Fruit fly (Drosophila melanogaster) whole organism, embryonic: Measurements from ENCODE around the gene lectin-33A.

ENCODE experiments used
- Bgb ChIP-seq: fragments of 200-800 bp; sonication (Bioruptor generic); IDR thresholded peaks from 2 replicates; pipeline ENCODE4 v1.3.6; 2022; ENCODE audit warnings: missing biosample characterization, missing genetic modification characterization; ENCODE audit not compliant: partially characterized antibody
- Bteb2 ChIP-seq: fragments of 200-800 bp; sonication (Bioruptor generic); optimal IDR thresholded peaks from 2 replicates; lab custom pipeline; 2016; ENCODE audit warnings: missing biosample characterization, missing genetic modification characterization
- CG10366 ChIP-seq: fragments of 200-800 bp; sonication (Bioruptor generic); IDR thresholded peaks from 2 replicates; pipeline ENCODE4 v1.3.6; 2022; ENCODE audit warnings: missing biosample characterization, missing genetic modification characterization
- CG13424 ChIP-seq: fragments of 200-800 bp; sonication (Bioruptor generic); optimal IDR thresholded peaks from 2 replicates; lab custom pipeline; 2019; ENCODE audit warnings: missing biosample characterization, mild to moderate bottlenecking, missing genetic modification characterization, moderate library complexity
- CG14667 ChIP-seq: fragments of 200-800 bp; sonication (Bioruptor generic); IDR thresholded peaks from 2 replicates; pipeline ENCODE4 v1.3.6; 2022; ENCODE audit warnings: missing biosample characterization, missing genetic modification characterization
- CG1602 ChIP-seq: fragments of 200-800 bp; sonication (Bioruptor generic); optimal IDR thresholded peaks from 3 replicates; lab custom pipeline; 2016; ENCODE audit warnings: missing biosample characterization, missing genetic modification characterization
- CG16779 ChIP-seq: fragments of 200-800 bp; sonication (Bioruptor generic); IDR thresholded peaks from 2 replicates; pipeline ENCODE4 v1.3.6; 2022; ENCODE audit warnings: missing biosample characterization, missing genetic modification characterization
- CG17186 ChIP-seq: fragments of 200-800 bp; sonication (Bioruptor generic); optimal IDR thresholded peaks from 3 replicates; lab custom pipeline; 2017; ENCODE audit warnings: missing biosample characterization, missing genetic modification reagents, missing genetic modification characterization
- CG2129 ChIP-seq: fragments of 200-800 bp; sonication (Bioruptor generic); IDR thresholded peaks from 2 replicates; pipeline ENCODE4 v1.3.6; 2022; ENCODE audit warnings: missing biosample characterization, missing genetic modification characterization; ENCODE audit not compliant: partially characterized antibody
- CG31441 ChIP-seq: fragments of 200-800 bp; sonication (Bioruptor generic); IDR thresholded peaks from 2 replicates; pipeline ENCODE4 v1.3.6; 2022; ENCODE audit warnings: missing biosample characterization, missing genetic modification characterization
- CG33213 ChIP-seq: fragments of 200-800 bp; sonication (Bioruptor generic); optimal IDR thresholded peaks from 3 replicates; lab custom pipeline; 2016; ENCODE audit warnings: missing biosample characterization, missing genetic modification characterization
- CG4328 ChIP-seq: fragments of 200-800 bp; sonication (Bioruptor generic); optimal IDR thresholded peaks from 3 replicates; lab custom pipeline; 2017; ENCODE audit warnings: missing biosample characterization, missing genetic modification reagents, missing genetic modification characterization
- CG6791 ChIP-seq: fragments of 200-800 bp; sonication (Bioruptor generic); IDR thresholded peaks from 3 replicates; pipeline ENCODE4 v1.3.6; 2022; ENCODE audit warnings: missing biosample characterization, missing genetic modification characterization; ENCODE audit not compliant: partially characterized antibody
- CG8924 ChIP-seq: fragments of 200-800 bp; optimal IDR thresholded peaks from 3 replicates; lab custom pipeline; 2019; ENCODE audit warnings: missing biosample characterization, mild to moderate bottlenecking, missing genetic modification characterization, moderate library complexity
- CG9437 ChIP-seq: fragments of 200-800 bp; sonication (Bioruptor generic); optimal IDR thresholded peaks from 2 replicates; lab custom pipeline; 2018; ENCODE audit warnings: missing biosample characterization, mild to moderate bottlenecking, missing genetic modification characterization
- CG9609 ChIP-seq: fragments of 200-800 bp; sonication (Bioruptor generic); optimal IDR thresholded peaks from 3 replicates; lab custom pipeline; 2016; ENCODE audit warnings: missing biosample characterization, missing genetic modification characterization
- CG9876 ChIP-seq: fragments of 200-800 bp; sonication (Bioruptor generic); optimal IDR thresholded peaks from 2 replicates; lab custom pipeline; 2016; ENCODE audit warnings: missing biosample characterization, missing genetic modification characterization
- CHES-1-like ChIP-seq: fragments of 200-800 bp; sonication (Bioruptor generic); optimal IDR thresholded peaks from 2 replicates; lab custom pipeline; 2016; ENCODE audit warnings: missing biosample characterization, missing genetic modification characterization
- D19A ChIP-seq: fragments of 200-800 bp; optimal IDR thresholded peaks from 3 replicates; lab custom pipeline; 2019; ENCODE audit warnings: missing biosample characterization, mild to moderate bottlenecking, missing genetic modification characterization, moderate library complexity
- Dip3 ChIP-seq: fragments of 200-800 bp; sonication (Bioruptor generic); optimal IDR thresholded peaks from 3 replicates; lab custom pipeline; 2016; ENCODE audit warnings: missing biosample characterization, missing genetic modification characterization
- Dp ChIP-seq: fragments of 200-800 bp; sonication (Bioruptor generic); optimal IDR thresholded peaks from 2 replicates; lab custom pipeline; 2018; ENCODE audit warnings: missing biosample characterization, mild to moderate bottlenecking, missing genetic modification characterization, moderate library complexity
- Fer1 ChIP-seq: fragments of 200-800 bp; sonication (Bioruptor generic); optimal IDR thresholded peaks from 2 replicates; lab custom pipeline; 2017; ENCODE audit warnings: missing biosample characterization, mild to moderate bottlenecking, missing genetic modification characterization
- Fer2 ChIP-seq: fragments of 200-800 bp; sonication (Bioruptor generic); optimal IDR thresholded peaks from 2 replicates; lab custom pipeline; 2018; ENCODE audit warnings: missing biosample characterization, mild to moderate bottlenecking, missing genetic modification characterization, moderate library complexity
- Hey ChIP-seq: fragments of 200-800 bp; sonication (Bioruptor generic); optimal IDR thresholded peaks from 3 replicates; lab custom pipeline; 2018; ENCODE audit warnings: missing biosample characterization, mild to moderate bottlenecking, missing genetic modification characterization
- Hsf ChIP-seq: fragments of 200-800 bp; sonication (Bioruptor generic); optimal IDR thresholded peaks from 3 replicates; lab custom pipeline; 2016; ENCODE audit warnings: missing biosample characterization, missing genetic modification characterization
- Lim3 ChIP-seq: fragments of 200-800 bp; sonication (Bioruptor generic); IDR thresholded peaks from 2 replicates; pipeline ENCODE4 v1.3.6; 2022; ENCODE audit warnings: missing biosample characterization, missing genetic modification characterization
- Pdp1 ChIP-seq, 2 experiments: fragments of 200-800 bp; sonication (Bioruptor generic); optimal IDR thresholded peaks; 3 replicates each; lab custom pipeline; 2016; ENCODE audit warnings: missing biosample characterization in 2 of 2, missing genetic modification characterization in 2 of 2, mild to moderate bottlenecking in 1 of 2, moderate library complexity in 1 of 2
- Six4 ChIP-seq: fragments of 200-800 bp; sonication (Bioruptor generic); optimal IDR thresholded peaks from 2 replicates; lab custom pipeline; 2016; ENCODE audit warnings: missing biosample characterization, missing genetic modification characterization
- Spps ChIP-seq: fragments of 200-800 bp; sonication (Bioruptor generic); optimal IDR thresholded peaks from 2 replicates; lab custom pipeline; 2018; ENCODE audit warnings: missing biosample characterization, mild to moderate bottlenecking, missing genetic modification characterization
- Xrp1 ChIP-seq: fragments of 200-800 bp; sonication (Bioruptor generic); IDR thresholded peaks from 2 replicates; pipeline ENCODE4 v1.3.6; 2022; ENCODE audit warnings: missing biosample characterization, missing genetic modification characterization
- bcd ChIP-seq: fragments of 200-800 bp; sonication (Bioruptor generic); optimal IDR thresholded peaks from 2 replicates; lab custom pipeline; 2017; ENCODE audit warnings: missing biosample characterization, mild to moderate bottlenecking, missing genetic modification characterization
- ci ChIP-seq: fragments of 200-800 bp; sonication (Bioruptor generic); IDR thresholded peaks from 3 replicates; pipeline ENCODE4 v1.3.6; 2022; ENCODE audit warnings: missing biosample characterization, missing genetic modification characterization
- en ChIP-seq: fragments of 200-800 bp; sonication (Bioruptor generic); optimal IDR thresholded peaks from 2 replicates; lab custom pipeline; 2016; ENCODE audit warnings: missing biosample characterization, missing genetic modification characterization
- gsb ChIP-seq: fragments of 200-800 bp; sonication (Bioruptor generic); IDR thresholded peaks from 2 replicates; pipeline ENCODE4 v1.3.6; 2022; ENCODE audit warnings: missing biosample characterization, missing genetic modification characterization
- gsb-n ChIP-seq: fragments of 200-800 bp; sonication (Bioruptor generic); optimal IDR thresholded peaks from 3 replicates; lab custom pipeline; 2018; ENCODE audit warnings: missing biosample characterization, mild to moderate bottlenecking, missing genetic modification characterization
- ham ChIP-seq: fragments of 200-800 bp; sonication (Bioruptor generic); IDR thresholded peaks from 2 replicates; pipeline ENCODE4 v1.3.6; 2022; ENCODE audit warnings: missing biosample characterization, missing genetic modification characterization
- jing ChIP-seq: fragments of 200-800 bp; sonication (Bioruptor generic); optimal IDR thresholded peaks from 2 replicates; lab custom pipeline; 2018; ENCODE audit warnings: missing biosample characterization, mild to moderate bottlenecking, missing genetic modification characterization
- lola ChIP-seq, 3 experiments: fragments of >200 bp in 2 of 3; fragments of 200-800 bp in 1 of 3; sonication (Bioruptor generic) in 1 of 3; optimal IDR thresholded peaks; 2 replicates each; lab custom pipeline; 2017 to 2019; ENCODE audit warnings: missing biosample characterization in 3 of 3, missing genetic modification characterization in 3 of 3, mild to moderate bottlenecking in 1 of 3, moderate library complexity in 1 of 3
- nau ChIP-seq: fragments of 200-800 bp; sonication (Bioruptor generic); optimal IDR thresholded peaks from 3 replicates; lab custom pipeline; 2017; ENCODE audit warnings: missing biosample characterization, mild to moderate bottlenecking, missing genetic modification characterization, missing genetic modification reagents
- org-1 ChIP-seq: fragments of 200-800 bp; sonication (Bioruptor generic); optimal IDR thresholded peaks from 2 replicates; lab custom pipeline; 2017; ENCODE audit warnings: missing biosample characterization, missing genetic modification characterization
- p53 ChIP-seq: fragments of 200-800 bp; sonication (Bioruptor generic); optimal IDR thresholded peaks from 2 replicates; lab custom pipeline; 2016; ENCODE audit warnings: missing biosample characterization, missing genetic modification characterization
- pfk ChIP-seq: fragments of 200-800 bp; sonication (Bioruptor generic); optimal IDR thresholded peaks from 2 replicates; lab custom pipeline; 2018; ENCODE audit warnings: missing biosample characterization, mild to moderate bottlenecking, missing genetic modification characterization, moderate library complexity
- pita ChIP-seq: fragments of 200-800 bp; sonication (Bioruptor generic); optimal IDR thresholded peaks from 2 replicates; lab custom pipeline; 2017; ENCODE audit warnings: missing biosample characterization, mild to moderate bottlenecking, missing genetic modification characterization
- rib ChIP-seq: fragments of 200-800 bp; sonication (Bioruptor generic); IDR thresholded peaks from 2 replicates; pipeline ENCODE4 v1.3.6; 2022; ENCODE audit warnings: missing biosample characterization, missing genetic modification characterization
- scrt ChIP-seq: fragments of 200-800 bp; sonication (Bioruptor generic); optimal IDR thresholded peaks from 2 replicates; lab custom pipeline; 2018; ENCODE audit warnings: missing biosample characterization, mild to moderate bottlenecking, missing genetic modification characterization, moderate library complexity
- slbo ChIP-seq: fragments of 200-800 bp; sonication (Bioruptor generic); IDR thresholded peaks from 2 replicates; pipeline ENCODE4 v1.3.6; 2022; ENCODE audit warnings: missing biosample characterization, missing genetic modification characterization
- sug ChIP-seq: fragments of 200-800 bp; optimal IDR thresholded peaks from 2 replicates; lab custom pipeline; 2019; ENCODE audit warnings: missing biosample characterization, mild to moderate bottlenecking, missing genetic modification characterization, moderate library complexity
- tin ChIP-seq: fragments of 200-800 bp; sonication (Bioruptor generic); optimal IDR thresholded peaks from 3 replicates; lab custom pipeline; 2016; ENCODE audit warnings: missing biosample characterization, missing genetic modification characterization
- tna ChIP-seq: fragments of 200-800 bp; sonication (Bioruptor generic); IDR thresholded peaks from 2 replicates; pipeline ENCODE4 v1.3.6; 2022; ENCODE audit warnings: missing biosample characterization, missing genetic modification characterization; ENCODE audit not compliant: partially characterized antibody
- tx ChIP-seq: fragments of 200-800 bp; sonication (Bioruptor generic); optimal IDR thresholded peaks from 2 replicates; lab custom pipeline; 2016; ENCODE audit warnings: missing biosample characterization, missing genetic modification characterization
- wek ChIP-seq: fragments of 200-800 bp; sonication (Bioruptor generic); optimal IDR thresholded peaks from 3 replicates; lab custom pipeline; 2018; ENCODE audit warnings: missing biosample characterization, mild to moderate bottlenecking, missing genetic modification characterization, moderate library complexity

lectin-33A gene

dm6 chr2L:10976864-10977586, 24.8 kb upstream of the lectin-33A start (continued):
- TF ChIP-seq wek (GFP tag; lab: Kevin White, UChicago), result no peak
- no peak for TF ChIP-seq gsb-n (tag; lab: Kevin White, UChicago)
- TF ChIP-seq Fer1 (GFP tag; lab: Kevin White, UChicago), result no peak
- TF ChIP-seq D19A, result no peak
- no peak for TF ChIP-seq CG9609
- TF ChIP-seq lola (GFP tag; optimal IDR thresholded peaks at IDR 0.05; lab: Kevin White, UChicago), result no peak
- no peak for TF ChIP-seq slbo (GFP tag; lab: Robert Waterston, UW)
- no peak for TF ChIP-seq bcd (GFP tag; lab: Kevin White, UChicago)
- TF ChIP-seq CG10366 (GFP tag; lab: Robert Waterston, UW), result no peak
- TF ChIP-seq CG13424 (tag; lab: Kevin White, UChicago), result no peak
- no peak for TF ChIP-seq CG17186 (GFP tag; lab: Kevin White, UChicago)
- TF ChIP-seq jing (GFP tag; lab: Kevin White, UChicago), result no peak
- TF ChIP-seq Bgb, result 0 out of 2 replicates have a peak, but pooled peaks have one; percentile 25
- no peak for TF ChIP-seq tx (GFP tag; lab: Kevin White, UChicago)
- TF ChIP-seq gsb (GFP tag; lab: Robert Waterston, UW), result no peak
- TF ChIP-seq Hsf, result no peak
- no peak for TF ChIP-seq Dp (GFP tag; lab: Kevin White, UChicago)
- TF ChIP-seq Xrp1 (GFP tag; lab: Robert Waterston, UW), result 0 out of 2 replicates have a peak, but pooled peaks have one; percentile 15
- TF ChIP-seq Six4, result no peak
- TF ChIP-seq Bteb2 (GFP tag; lab: Kevin White, UChicago), result no peak
- no peak for TF ChIP-seq CG2129 (GFP tag; lab: Robert Waterston, UW)
- TF ChIP-seq pfk (GFP tag; lab: Kevin White, UChicago), result no peak
- no peak for TF ChIP-seq p53
- no peak for TF ChIP-seq scrt (GFP tag; lab: Kevin White, UChicago)
- TF ChIP-seq ci (GFP tag; lab: Robert Waterston, UW), result peak; percentile 59; the same call in 2 of the 3 replicates
- no peak for TF ChIP-seq tin (GFP tag; lab: Kevin White, UChicago)
- TF ChIP-seq CG9876 (GFP tag; lab: Kevin White, UChicago), result no peak
- TF ChIP-seq nau, result no peak
- TF ChIP-seq Pdp1 (GFP tag; optimal IDR thresholded peaks at IDR 0.05; lab: Kevin White, UChicago), result no peak
- TF ChIP-seq en (GFP tag; lab: Kevin White, UChicago), result no peak
- TF ChIP-seq Spps, result no peak
- TF ChIP-seq Lim3, result no peak
- TF ChIP-seq tna (GFP tag; lab: Robert Waterston, UW), result 0 out of 2 replicates have a peak, but pooled peaks have one; percentile 8
- 0 out of 2 replicates have a peak, but pooled peaks have one; percentile 18 for TF ChIP-seq rib (GFP tag; lab: Robert Waterston, UW)
- TF ChIP-seq CG1602 (GFP tag; lab: Kevin White, UChicago), result no peak
- no peak for TF ChIP-seq CG33213 (GFP tag; lab: Kevin White, UChicago)
- TF ChIP-seq Hey (tag; lab: Kevin White, UChicago), result no peak
- no peak for TF ChIP-seq CG4328 (GFP tag; lab: Kevin White, UChicago)
- TF ChIP-seq org-1, result no peak

- TF ChIP-seq pita (GFP tag; lab: Kevin White, UChicago) (no peak), D19A (no peak), Dip3 (GFP tag; lab: Kevin White, UChicago) (no peak), CG14667 (GFP tag; lab: Robert Waterston, UW) (peak; percentile 38; the same call in 1 of the 2 replicates), CG9437 (GFP tag; lab: Kevin White, UChicago) (no peak), CHES-1-like (no peak), CG8924 (tag; lab: Kevin White, UChicago) (no peak), Fer2 (tag; lab: Kevin White, UChicago) (no peak), CG6791 (GFP tag; lab: Robert Waterston, UW) (no peak), CG16779 (GFP tag; lab: Robert Waterston, UW) (0 out of 2 replicates have a peak, but pooled peaks have one; percentile 3), sug (no peak), CG9876 (GFP tag; lab: Kevin White, UChicago) (no peak), ham (no peak), CG31441 (GFP tag; lab: Robert Waterston, UW) (peak; percentile 67)
Observed at dm6 chr2L:10986138-10986537, 15.7 kb upstream of the lectin-33A start.
